Fruit fly (Drosophila melanogaster): Measurements from ENCODE around the gene CG17186.

Gene CG17186

dm6 chr3R:19880431-19880939 is 3.2 kb upstream of the CG17186 start (continued):
- peak; percentile 79 for TF ChIP-seq kah (GFP tag; optimal IDR thresholded peaks at IDR 0.05)
- TF ChIP-seq shn (GFP tag; optimal IDR thresholded peaks at IDR 0.05): peak; percentile 27
- peak; percentile 75 for TF ChIP-seq Sox100B (GFP tag; optimal IDR thresholded peaks at IDR 0.05)
- peak; percentile 4 for TF ChIP-seq trh (GFP tag; optimal IDR thresholded peaks at IDR 0.05)
- no peak for TF ChIP-seq gsb-n (tag; optimal IDR thresholded peaks at IDR 0.05)
- TF ChIP-seq Camta (GFP tag; optimal IDR thresholded peaks at IDR 0.05): peak; percentile 37
- no peak for TF ChIP-seq cad (GFP tag; optimal IDR thresholded peaks at IDR 0.05)
- peak; percentile 55; the same call in 2 of the 3 replicates for TF ChIP-seq tgo (GFP tag; IDR thresholded peaks at IDR 0.05)
- TF ChIP-seq CG31441 (GFP tag; IDR thresholded peaks at IDR 0.05): peak; percentile 60
- peak; percentile 27 for TF ChIP-seq Dek (tag; optimal IDR thresholded peaks at IDR 0.05)
- no peak for TF ChIP-seq BEAF-32 (GFP tag; optimal IDR thresholded peaks at IDR 0.05)
- peak; percentile 46 for TF ChIP-seq nmo (GFP tag; optimal IDR thresholded peaks at IDR 0.05)
- TF ChIP-seq yki (optimal IDR thresholded peaks at IDR 0.05): no peak
- peak; percentile 49 for TF ChIP-seq Blimp-1 (GFP tag; optimal IDR thresholded peaks at IDR 0.05)
- TF ChIP-seq CoRest (tag; optimal IDR thresholded peaks at IDR 0.05): peak; percentile 63
- TF ChIP-seq CG11560 (tag; IDR thresholded peaks at IDR 0.05): no peak
- peak; percentile 55; the same call in 1 of the 2 replicates for TF ChIP-seq CG7372 (GFP tag; IDR thresholded peaks at IDR 0.05)
- no peak for TF ChIP-seq Chrac-16 (GFP tag; optimal IDR thresholded peaks at IDR 0.05)
- TF ChIP-seq dysf (GFP tag; IDR thresholded peaks at IDR 0.05): peak; percentile 53; the same call in 1 of the 3 replicates
- peak; percentile 24 for TF ChIP-seq CG12219 (GFP tag; optimal IDR thresholded peaks at IDR 0.05)
- no peak for TF ChIP-seq Kr (GFP tag; optimal IDR thresholded peaks at IDR 0.05)
- peak; percentile 46 for TF ChIP-seq caup (GFP tag; optimal IDR thresholded peaks at IDR 0.05; ENCODE audit: severe bottlenecking)
- TF ChIP-seq CG14441 (GFP tag; IDR thresholded peaks at IDR 0.05): peak; percentile 31; the same call in 1 of the 2 replicates
- TF ChIP-seq Hey (tag; optimal IDR thresholded peaks at IDR 0.05): peak; percentile 9
- peak; percentile 51 for TF ChIP-seq corto (GFP tag; optimal IDR thresholded peaks at IDR 0.05)
- peak; percentile 46; the same call in 1 of the 3 replicates for TF ChIP-seq gce (GFP tag; IDR thresholded peaks at IDR 0.05)
- TF ChIP-seq D (optimal IDR thresholded peaks at IDR 0.05): no peak
- TF ChIP-seq D (GFP tag; optimal IDR thresholded peaks at IDR 0.05): peak; percentile 29
- no peak for TF ChIP-seq knrl (GFP tag; IDR thresholded peaks at IDR 0.05; ENCODE audit: partially characterized antibody)
- TF ChIP-seq CG13624 (GFP tag; optimal IDR thresholded peaks at IDR 0.05): peak; percentile 46
- TF ChIP-seq CG12744 (GFP tag; optimal IDR thresholded peaks at IDR 0.05): no peak
- peak; percentile 71 for TF ChIP-seq CG11504 (tag; optimal IDR thresholded peaks at IDR 0.05)
- TF ChIP-seq oc (tag; optimal IDR thresholded peaks at IDR 0.05): peak; percentile 21
- no peak for TF ChIP-seq CG14965 (GFP tag; optimal IDR thresholded peaks at IDR 0.05; ENCODE audit: borderline replicate concordance)
- peak; percentile 52; the same call in 1 of the 3 replicates for TF ChIP-seq CG11695 (GFP tag; IDR thresholded peaks at IDR 0.05)
- TF ChIP-seq ATbp (GFP tag; optimal IDR thresholded peaks at IDR 0.05): peak; percentile 54
- TF ChIP-seq CG13775 (GFP tag; optimal IDR thresholded peaks at IDR 0.05): peak; percentile 21
- no peak for TF ChIP-seq sim (GFP tag; IDR thresholded peaks at IDR 0.05)
- TF ChIP-seq NK7.1 (GFP tag; optimal IDR thresholded peaks at IDR 0.05): no peak
- TF ChIP-seq Hr39 (optimal IDR thresholded peaks at IDR 0.05): no peak
- no peak for TF ChIP-seq CG17568 (GFP tag; optimal IDR thresholded peaks at IDR 0.05)
- TF ChIP-seq cwo (GFP tag; optimal IDR thresholded peaks at IDR 0.05): peak; percentile 56
- TF ChIP-seq Oaz (GFP tag; IDR thresholded peaks at IDR 0.05): no peak
- peak; percentile 19 for TF ChIP-seq Bdp1 (GFP tag; optimal IDR thresholded peaks at IDR 0.05)
- TF ChIP-seq dpn (GFP tag; optimal IDR thresholded peaks at IDR 0.05): peak; percentile 32 to 38
- TF ChIP-seq CG3163 (GFP tag; optimal IDR thresholded peaks at IDR 0.05): peak; percentile 31
- TF ChIP-seq klu (GFP tag; IDR thresholded peaks at IDR 0.05): peak; percentile 22; the same call in 1 of the 2 replicates
- TF ChIP-seq CG7963 (GFP tag; IDR thresholded peaks at IDR 0.05; ENCODE audit: partially characterized antibody): no peak
- TF ChIP-seq Bgb (GFP tag; IDR thresholded peaks at IDR 0.05; ENCODE audit: partially characterized antibody): no peak
- TF ChIP-seq CG6683 (GFP tag; optimal IDR thresholded peaks at IDR 0.05): peak; percentile 12

Data from whole organism, embryonic.